ENCODE assay signal across 2 worm cellular contexts in genomic region chrV:16269556-16269955, ce11.
TF ChIP-seq lines count a peak whose summit lies in the region.

fbxa-2 (minus strand) TSS chrV:16269656.
T13F3.8 (plus strand) TSS chrV:16269800.

TF ChIP-seq in whole organism, L3 larva, 47 proteins besides CTCF, POLR2A, EP300 and RAD21:
- TF ChIP-seq fos-1 (tag; optimal IDR thresholded peaks at IDR 0.05; lab: Kevin White, UChicago) (no peak), pha-4 (tag; optimal IDR thresholded peaks at IDR 0.05; lab: Kevin White, UChicago) (peak; percentile 38), ceh-28 (tag; optimal IDR thresholded peaks at IDR 0.05; lab: Kevin White, UChicago) (no peak), zag-1 (tag; optimal IDR thresholded peaks at IDR 0.05; lab: Kevin White, UChicago) (no peak)

TF ChIP-seq in whole organism, L4 larva, 104 proteins besides CTCF, POLR2A, EP300 and RAD21:
- TF ChIP-seq nhr-28 (tag; optimal IDR thresholded peaks at IDR 0.05; lab: Kevin White, UChicago) (peak; percentile 39), snpc-1.2 (GFP tag; IDR thresholded peaks at IDR 0.05; lab: Robert Waterston, UW) (no peak), zfp-3 (GFP tag; conservative IDR thresholded peaks at IDR 0.05; lab: Robert Waterston, UW) (0 out of 2 replicates have a peak, but pooled peaks have one; percentile 15)

Comparison
In these comparisons a context has a peak if more than half of its experiments do, and no peak if none do; other contexts are left out.
1. Of the 28 proteins assayed by ChIP-seq in both whole organism, L4 larva and whole organism, L3 larva: peak only in whole organism, L4 larva: nhr-28; only in whole organism, L3 larva: pha-4; in both: none; in neither: 26.